Worm (Caenorhabditis elegans) whole organism, young adult: ENCODE measurements around the gene F56D6.13.

Source experiments
- ceh-40 ChIP-seq: fragments of 200-800 bp; sonication (Bioruptor generic); IDR thresholded peaks from 2 replicates; pipeline ENCODE4 v1.3.6; 2022; ENCODE audit warnings: missing genetic modification characterization, missing compliant biosample characterization
- tbp1 ChIP-seq: fragments of 200-800 bp; sonication (Bioruptor generic); optimal IDR thresholded peaks from 2 replicates; lab custom pipeline; 2018; ENCODE audit warnings: mild to moderate bottlenecking, missing genetic modification characterization, missing compliant biosample characterization

- TF ChIP-seq ceh-40 (GFP tag; lab: Robert Waterston, UW) (no peak), tbp1 (no peak)
These were observed 34.0 kb upstream of the F56D6.13 start for ce11 chrIV:3875260-3875659.
